Fruit fly (Drosophila melanogaster) Kc167 (cell line): ENCODE measurements around the gene CG14903.

ENCODE experiments used
- Myc ChIP-seq: fragments of >200 bp; optimal IDR thresholded peaks from 2 replicates; lab custom pipeline; 2017; ENCODE audit warnings: missing external identifiers
- Sin3A ChIP-seq: fragments of >200 bp; optimal IDR thresholded peaks from 2 replicates; lab custom pipeline; 2018; ENCODE audit warnings: missing external identifiers
- h ChIP-seq: fragments of >200 bp; optimal IDR thresholded peaks from 3 replicates; lab custom pipeline; 2018; ENCODE audit warnings: missing external identifiers
- insv ChIP-seq: fragments of >200 bp; optimal IDR thresholded peaks from 3 replicates; lab custom pipeline; 2018; ENCODE audit warnings: missing external identifiers
- ttk ChIP-seq: sonication (Bioruptor generic); optimal IDR thresholded peaks from 2 replicates; lab custom pipeline; 2017; ENCODE audit warnings: missing external identifiers

DNA sequence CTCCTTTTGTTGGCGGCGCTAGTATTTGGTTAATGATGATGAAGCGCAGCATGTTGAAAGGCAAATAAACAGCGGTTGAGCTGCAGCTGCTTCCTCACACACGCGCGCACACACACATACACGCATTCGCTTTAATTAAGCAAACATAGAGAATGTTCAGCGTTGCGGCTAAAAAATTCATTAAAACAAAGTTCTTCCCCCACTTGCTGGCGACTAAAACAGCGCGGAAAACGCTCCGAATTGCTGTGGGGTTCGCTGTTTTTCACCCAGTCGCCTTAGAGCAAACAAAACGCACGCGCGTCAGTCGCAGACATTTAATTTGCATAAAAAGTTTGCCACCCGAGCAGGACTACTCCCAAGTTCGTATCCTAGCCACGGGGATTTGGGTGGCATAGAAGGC, 36.2 kb downstream of the CG14903 start:
- TF ChIP-seq insv (lab: Kevin White, UChicago), result no peak
- TF ChIP-seq h (lab: Kevin White, UChicago), result no peak
- no peak for TF ChIP-seq Sin3A (lab: Kevin White, UChicago)
- no peak for TF ChIP-seq Myc (lab: Kevin White, UChicago)
- no peak for TF ChIP-seq ttk (lab: Kevin White, UChicago)
